Worm (Caenorhabditis elegans) whole organism, L4 larva: ENCODE measurements around the gene tbc-7.

Experiments used
- D1046.2 ChIP-seq: fragments of 200-800 bp; sonication (Bioruptor generic); IDR thresholded peaks from 2 replicates; pipeline ENCODE4 v1.3.6; 2022; ENCODE audit warnings: missing genetic modification characterization, missing compliant biosample characterization
- F10B5.3 ChIP-seq: sonication (generic microtip); optimal IDR thresholded peaks from 2 replicates; lab custom pipeline; 2016; ENCODE audit warnings: mild to moderate bottlenecking, missing genetic modification characterization, missing compliant biosample characterization
- F26F4.8 ChIP-seq: fragments of 200-800 bp; sonication (Bioruptor generic); conservative IDR thresholded peaks from 2 replicates; pipeline ENCODE4 v1.3.6; 2022; ENCODE audit warnings: missing genetic modification characterization, missing compliant biosample characterization
- F44E2.7 ChIP-seq: fragments of 200-800 bp; sonication (Bioruptor generic); IDR thresholded peaks from 2 replicates; pipeline ENCODE4 v2.1.2; 2022; ENCODE audit warnings: missing genetic modification characterization, missing compliant biosample characterization
- F49E8.2 ChIP-seq: sonication (generic microtip); optimal IDR thresholded peaks from 2 replicates; lab custom pipeline; 2016; ENCODE audit warnings: missing compliant biosample characterization, mild to moderate bottlenecking, missing genetic modification characterization, borderline replicate concordance
- R02D3.7 ChIP-seq: fragments of 150-350 bp; sonication (generic microtip); optimal IDR thresholded peaks from 3 replicates; lab custom pipeline; 2014; ENCODE audit warnings: missing biosample characterization, missing genetic modification characterization
- T20F7.1 ChIP-seq: fragments of 200-800 bp; sonication (Bioruptor generic); optimal IDR thresholded peaks from 2 replicates; lab custom pipeline; 2018; ENCODE audit warnings: mild to moderate bottlenecking, missing genetic modification characterization, missing compliant biosample characterization
- Y75B8A.6 ChIP-seq: fragments of 200-800 bp; sonication (Bioruptor generic); IDR thresholded peaks from 2 replicates; pipeline ENCODE4 v1.3.6; 2022; ENCODE audit warnings: missing genetic modification reagents, missing genetic modification characterization, missing compliant biosample characterization
- aha-1 ChIP-seq: fragments of 150-350 bp; peaks from one replicate; lab custom pipeline; 2014; ENCODE audit warnings: missing biosample characterization, missing genetic modification characterization
- aly-2 ChIP-seq: sonication (generic microtip); optimal IDR thresholded peaks from 2 replicates; lab custom pipeline; 2018; ENCODE audit warnings: missing biosample characterization, missing genetic modification characterization
- ceh-20 ChIP-seq: fragments of 200-800 bp; sonication (Bioruptor generic); IDR thresholded peaks from 2 replicates; pipeline ENCODE4 v1.3.6; 2022; ENCODE audit warnings: missing genetic modification reagents, missing genetic modification characterization, missing compliant biosample characterization
- ceh-32 ChIP-seq: sonication (generic microtip); optimal IDR thresholded peaks from 2 replicates; lab custom pipeline; 2016; ENCODE audit warnings: mild to moderate bottlenecking, missing genetic modification characterization, missing compliant biosample characterization; ENCODE audit not compliant: poor library complexity
- ceh-82 ChIP-seq: sonication (generic microtip); optimal IDR thresholded peaks from 2 replicates; lab custom pipeline; 2017; ENCODE audit warnings: missing biosample characterization, missing genetic modification characterization
- ctbp-1 ChIP-seq: fragments of 200-800 bp; sonication (Bioruptor generic); IDR thresholded peaks from 2 replicates; pipeline ENCODE4 v1.3.6; 2022; ENCODE audit warnings: missing genetic modification reagents, missing genetic modification characterization, missing compliant biosample characterization
- daf-16 ChIP-seq, 3 experiments: sonication (generic microtip); optimal IDR thresholded peaks; 2 replicates each; lab custom pipeline; 2016 to 2017; ENCODE audit warnings: missing genetic modification characterization in 3 of 3, missing genetic modification reagents in 3 of 3, mild to moderate bottlenecking in 2 of 3, missing compliant biosample characterization in 2 of 3, missing biosample characterization in 1 of 3, moderate library complexity in 1 of 3
- daf-8 ChIP-seq: fragments of 200-800 bp; sonication (Bioruptor generic); IDR thresholded peaks from 2 replicates; pipeline ENCODE4 v1.3.6; 2022; ENCODE audit warnings: missing genetic modification characterization, missing compliant biosample characterization
- dmd-6 ChIP-seq: fragments of 200-800 bp; sonication (Bioruptor generic); IDR thresholded peaks from 2 replicates; pipeline ENCODE4 v1.3.6; 2022; ENCODE audit warnings: missing genetic modification reagents, missing genetic modification characterization, missing compliant biosample characterization
- dmd-8 ChIP-seq: fragments of 200-800 bp; sonication (Bioruptor generic); IDR thresholded peaks from 2 replicates; pipeline ENCODE4 v1.3.6; 2022; ENCODE audit warnings: missing genetic modification characterization, missing compliant biosample characterization
- duxl-1 ChIP-seq: sonication (generic microtip); optimal IDR thresholded peaks from 2 replicates; lab custom pipeline; 2016; ENCODE audit warnings: mild to moderate bottlenecking, missing genetic modification characterization, moderate library complexity, missing compliant biosample characterization; ENCODE audit not compliant: poor library complexity
- dve-1 ChIP-seq: sonication (generic microtip); optimal IDR thresholded peaks from 2 replicates; lab custom pipeline; 2017; ENCODE audit warnings: antibody characterized with exemption, mild to moderate bottlenecking, missing genetic modification characterization, missing compliant biosample characterization; ENCODE audit not compliant: insufficient read depth
- fkh-10 ChIP-seq: fragments of 150-350 bp; optimal IDR thresholded peaks from 2 replicates; lab custom pipeline; 2014; ENCODE audit warnings: missing biosample characterization, missing genetic modification reagents, missing genetic modification characterization
- hif-1 ChIP-seq, 2 experiments: sonication (generic microtip); optimal IDR thresholded peaks; 2 replicates each; lab custom pipeline; 2016 to 2017; ENCODE audit warnings: missing compliant biosample characterization in 2 of 2, missing genetic modification characterization in 2 of 2, missing genetic modification reagents in 2 of 2, missing genotype in 2 of 2, mild to moderate bottlenecking in 1 of 2
- hlh-11 ChIP-seq: fragments of 200-800 bp; sonication (Bioruptor generic); optimal IDR thresholded peaks from 2 replicates; lab custom pipeline; 2018; ENCODE audit warnings: mild to moderate bottlenecking, missing genetic modification characterization, missing compliant biosample characterization
- hlh-30 ChIP-seq: sonication (generic microtip); optimal IDR thresholded peaks from 2 replicates; lab custom pipeline; 2017; ENCODE audit warnings: antibody characterized with exemption, mild to moderate bottlenecking, missing genetic modification characterization, missing compliant biosample characterization; ENCODE audit not compliant: insufficient read depth
- lim-7 ChIP-seq: fragments of 200-800 bp; sonication (Bioruptor generic); IDR thresholded peaks from 2 replicates; pipeline ENCODE4 v1.3.6; 2022; ENCODE audit warnings: missing genetic modification characterization, missing compliant biosample characterization
- lin-1 ChIP-seq: fragments of 200-800 bp; sonication (Bioruptor generic); IDR thresholded peaks from 2 replicates; pipeline ENCODE4 v1.3.6; 2022; ENCODE audit warnings: missing genetic modification reagents, missing genetic modification characterization, missing compliant biosample characterization
- nhr-102 ChIP-seq: sonication (generic microtip); optimal IDR thresholded peaks from 2 replicates; lab custom pipeline; 2016; ENCODE audit warnings: mild to moderate bottlenecking, missing genetic modification characterization, moderate library complexity, missing compliant biosample characterization
- nhr-237 ChIP-seq: sonication (generic microtip); optimal IDR thresholded peaks from 2 replicates; lab custom pipeline; 2017; ENCODE audit warnings: missing biosample characterization, missing genetic modification characterization
- nhr-42 ChIP-seq: fragments of 200-800 bp; sonication (Bioruptor generic); IDR thresholded peaks from 2 replicates; pipeline ENCODE4 v1.3.6; 2022; ENCODE audit warnings: missing genetic modification characterization, missing compliant biosample characterization
- pha-4 ChIP-seq, 2 experiments: fragments of 150-350 bp in 1 of 2; fragments of 200-800 bp in 1 of 2; sonication (Bioruptor generic) in 1 of 2; IDR thresholded peaks in 1 of 2; optimal IDR thresholded peaks in 1 of 2; 2 replicates each; pipeline versions ENCODE4 v1.3.6 to Lab custom; 2014 to 2022; ENCODE audit warnings: missing genetic modification characterization in 2 of 2, missing genetic modification reagents in 2 of 2, missing biosample characterization in 1 of 2, missing compliant biosample characterization in 1 of 2
- php-3 ChIP-seq: fragments of 200-800 bp; sonication (Bioruptor generic); IDR thresholded peaks from 2 replicates; pipeline ENCODE4 v1.3.6; 2022; ENCODE audit warnings: missing genetic modification reagents, missing genetic modification characterization, missing compliant biosample characterization
- pqm-1 ChIP-seq: sonication (generic microtip); optimal IDR thresholded peaks from 2 replicates; lab custom pipeline; 2017; ENCODE audit warnings: missing biosample characterization, missing genetic modification characterization
- skn-1 ChIP-seq: fragments of 150-350 bp; optimal IDR thresholded peaks from 2 replicates; lab custom pipeline; 2014; ENCODE audit warnings: missing biosample characterization, missing genetic modification characterization
- snpc-1.2 ChIP-seq: fragments of 200-800 bp; sonication (Bioruptor generic); IDR thresholded peaks from 2 replicates; pipeline ENCODE4 v1.3.6; 2022; ENCODE audit warnings: missing genetic modification reagents, missing genetic modification characterization, missing compliant biosample characterization
- snpc-4 ChIP-seq: fragments of 150-350 bp; optimal IDR thresholded peaks from 2 replicates; lab custom pipeline; 2014; ENCODE audit warnings: missing biosample characterization, missing genetic modification characterization
- spr-1 ChIP-seq: sonication (generic microtip); optimal IDR thresholded peaks from 2 replicates; lab custom pipeline; 2016; ENCODE audit warnings: mild to moderate bottlenecking, missing genetic modification characterization, missing compliant biosample characterization
- spr-3 ChIP-seq: fragments of 200-800 bp; sonication (Bioruptor generic); optimal IDR thresholded peaks from 2 replicates; lab custom pipeline; 2018; ENCODE audit warnings: mild to moderate bottlenecking, missing genetic modification characterization, missing compliant biosample characterization
- unc-62 ChIP-seq, 3 experiments: fragments of 150-350 bp in 1 of 3; sonication (generic microtip); optimal IDR thresholded peaks in 2 of 3; peaks in 1 of 3; 1 replicate in 1 of 3; 2 replicates in 2 of 3; lab custom pipeline; 2014 to 2017; ENCODE audit warnings: missing biosample characterization in 3 of 3, missing genetic modification characterization in 3 of 3, missing genetic modification reagents in 3 of 3, missing genotype in 1 of 3
- vab-7 ChIP-seq: fragments of 200-800 bp; sonication (Bioruptor generic); IDR thresholded peaks from 2 replicates; pipeline ENCODE4 v1.3.6; 2022; ENCODE audit warnings: missing genetic modification reagents, missing genetic modification characterization, missing compliant biosample characterization
- zag-1 ChIP-seq: fragments of 150-350 bp; optimal IDR thresholded peaks from 2 replicates; lab custom pipeline; 2014; ENCODE audit warnings: missing biosample characterization, missing genetic modification characterization
- zfp-2 ChIP-seq: sonication (generic microtip); optimal IDR thresholded peaks from 2 replicates; lab custom pipeline; 2016; ENCODE audit warnings: mild to moderate bottlenecking, missing genetic modification characterization, missing compliant biosample characterization
- zfp-3 ChIP-seq: fragments of 200-800 bp; sonication (Bioruptor generic); conservative IDR thresholded peaks from 2 replicates; pipeline ENCODE4 v1.3.6; 2022; ENCODE audit warnings: missing genetic modification reagents, missing genetic modification characterization, missing compliant biosample characterization
- zip-11 ChIP-seq: fragments of 200-800 bp; sonication (Bioruptor generic); IDR thresholded peaks from 2 replicates; pipeline ENCODE4 v1.3.6; 2022; ENCODE audit warnings: missing genetic modification characterization, missing compliant biosample characterization
- ztf-7 ChIP-seq: fragments of 150-350 bp; optimal IDR thresholded peaks from 2 replicates; lab custom pipeline; 2014; ENCODE audit warnings: missing biosample characterization, missing genetic modification characterization

Gene tbc-7

ce11 chrX:5106187-5106694 is 27.8 kb upstream of the tbc-7 start (continued):
- TF ChIP-seq aly-2 (tag; lab: Kevin White, UChicago) (no peak), php-3 (GFP tag; lab: Robert Waterston, UW) (no peak), nhr-102 (tag; lab: Kevin White, UChicago) (peak; percentile 17), pha-4 (GFP tag; IDR thresholded peaks at IDR 0.05; lab: Robert Waterston, UW) (peak; percentile 9; the same call in 1 of the 2 replicates), pha-4 (tag; optimal IDR thresholded peaks at IDR 0.05; lab: Kevin White, UChicago) (no peak), dmd-6 (GFP tag; lab: Robert Waterston, UW) (peak; percentile 24), daf-16 (GFP tag; optimal IDR thresholded peaks at IDR 0.05; lab: Kevin White, UChicago) (peak in 1 of 2 experiments; percentile 42), daf-16 (tag; optimal IDR thresholded peaks at IDR 0.05; lab: Kevin White, UChicago) (no peak), ztf-7 (tag; lab: Kevin White, UChicago) (no peak), zip-11 (GFP tag; lab: Robert Waterston, UW) (no peak), skn-1 (tag; lab: Kevin White, UChicago) (no peak), lim-7 (GFP tag; lab: Robert Waterston, UW) (0 out of 2 replicates have a peak, but pooled peaks have one; percentile 8), lin-1 (GFP tag; lab: Robert Waterston, UW) (0 out of 2 replicates have a peak, but pooled peaks have one; percentile 16), snpc-1.2 (GFP tag; lab: Robert Waterston, UW) (no peak), dmd-8 (no peak)

- peak; percentile 28 for TF ChIP-seq aha-1 (tag; lab: Kevin White, UChicago)
- TF ChIP-seq vab-7 (GFP tag; lab: Robert Waterston, UW): no peak
Observed at ce11 chrX:5106942-5107341, 27.1 kb upstream of the tbc-7 start, which contains the start of gene C42D8.9. Gene C42D8.9 (minus strand): TSS chrX:5107042.

ce11 chrX:5109130-5109529 is 24.9 kb upstream of the tbc-7 start, which contains the start of gene C42D8.1:
Gene C42D8.1 (plus strand): TSS chrX:5109506.
- TF ChIP-seq F26F4.8 (GFP tag; lab: Robert Waterston, UW) (no peak), ceh-32 (tag; lab: Kevin White, UChicago) (no peak), zag-1 (tag; lab: Kevin White, UChicago) (no peak), snpc-4 (tag; lab: Kevin White, UChicago) (no peak), ctbp-1 (GFP tag; lab: Robert Waterston, UW) (no peak), F49E8.2 (no peak), zip-11 (GFP tag; lab: Robert Waterston, UW) (no peak), F44E2.7 (GFP tag; lab: Robert Waterston, UW) (no peak), dmd-8 (no peak), T20F7.1 (GFP tag; lab: Kevin White, UChicago) (no peak), hlh-30 (no peak), hlh-11 (peak; percentile 53), ceh-20 (GFP tag; lab: Robert Waterston, UW) (no peak), F10B5.3 (no peak), zfp-2 (tag; lab: Kevin White, UChicago) (no peak), nhr-237 (tag; lab: Kevin White, UChicago) (no peak), unc-62 (GFP tag; optimal IDR thresholded peaks at IDR 0.05 in 1 of 2; lab: Kevin White, UChicago) (peak in 1 of 2 experiments; percentile 45), unc-62 (tag; optimal IDR thresholded peaks at IDR 0.05; lab: Kevin White, UChicago) (no peak), daf-8 (GFP tag; lab: Robert Waterston, UW) (no peak), fkh-10 (GFP tag; lab: Kevin White, UChicago) (no peak), ceh-82 (tag; lab: Kevin White, UChicago) (no peak), Y75B8A.6 (no peak), vab-7 (GFP tag; lab: Robert Waterston, UW) (no peak), lin-1 (GFP tag; lab: Robert Waterston, UW) (no peak), D1046.2 (GFP tag; lab: Robert Waterston, UW) (no peak), spr-3 (GFP tag; lab: Kevin White, UChicago) (no peak), spr-1 (no peak), hif-1 (tag; optimal IDR thresholded peaks at IDR 0.05; lab: Kevin White, UChicago) (no peak), duxl-1 (tag; lab: Kevin White, UChicago) (no peak), pha-4 (GFP tag; IDR thresholded peaks at IDR 0.05; lab: Robert Waterston, UW) (no peak), pha-4 (tag; optimal IDR thresholded peaks at IDR 0.05; lab: Kevin White, UChicago) (no peak), zfp-3 (GFP tag; lab: Robert Waterston, UW) (no peak), nhr-42 (GFP tag; lab: Robert Waterston, UW) (no peak), dve-1 (tag; lab: Kevin White, UChicago) (peak; percentile 73), dmd-6 (GFP tag; lab: Robert Waterston, UW) (0 out of 2 replicates have a peak, but pooled peaks have one; percentile 25), pqm-1 (tag; lab: Kevin White, UChicago) (peak; percentile 96), R02D3.7 (tag; lab: Kevin White, UChicago) (no peak)
